Worm (Caenorhabditis elegans) whole organism, L3 larva: ENCODE measurements around the gene mdt-15.

Experiments used
- eor-1 ChIP-seq, 2 experiments: fragments of 150-350 bp; optimal IDR thresholded peaks; 2 replicates each; lab custom pipeline; 2014 to 2018; ENCODE audit warnings: missing biosample characterization in 2 of 2, missing genetic modification characterization in 2 of 2
- fkh-10 ChIP-seq: sonication (generic microtip); optimal IDR thresholded peaks from 2 replicates; lab custom pipeline; 2017; ENCODE audit warnings: missing biosample characterization, missing genetic modification reagents, missing genetic modification characterization
- fos-1 ChIP-seq: fragments of 150-350 bp; optimal IDR thresholded peaks from 2 replicates; lab custom pipeline; 2014; ENCODE audit warnings: missing biosample characterization, missing genetic modification characterization
- lin-39 ChIP-seq: fragments of 150-350 bp; optimal IDR thresholded peaks from 2 replicates; lab custom pipeline; 2018; ENCODE audit warnings: missing biosample characterization, missing genetic modification reagents, missing genetic modification characterization
- nfya-1 ChIP-seq: sonication (generic microtip); optimal IDR thresholded peaks from 2 replicates; lab custom pipeline; 2017; ENCODE audit warnings: missing genetic modification characterization, mild to moderate bottlenecking, missing compliant biosample characterization, antibody characterized with exemption, moderate library complexity; ENCODE audit not compliant: insufficient read depth
- nhr-12 ChIP-seq: fragments of 150-350 bp; optimal IDR thresholded peaks from 2 replicates; lab custom pipeline; 2014; ENCODE audit warnings: missing biosample characterization, missing genetic modification characterization
- nhr-23 ChIP-seq: fragments of 150-350 bp; optimal IDR thresholded peaks from 2 replicates; lab custom pipeline; 2014; ENCODE audit warnings: missing biosample characterization, missing genetic modification reagents, missing genetic modification characterization
- snpc-4 ChIP-seq: fragments of 150-350 bp; optimal IDR thresholded peaks from 2 replicates; lab custom pipeline; 2014; ENCODE audit warnings: missing biosample characterization, missing genetic modification characterization
- unc-39 ChIP-seq: sonication (generic microtip); optimal IDR thresholded peaks from 4 replicates; lab custom pipeline; 2017; ENCODE audit warnings: missing biosample characterization, missing genetic modification characterization
- unc-62 ChIP-seq: fragments of 150-350 bp; sonication (generic microtip); optimal IDR thresholded peaks from 4 replicates; lab custom pipeline; 2014; ENCODE audit warnings: missing biosample characterization, missing genetic modification reagents, missing genetic modification characterization
- ztf-11 ChIP-seq: fragments of 150-350 bp; optimal IDR thresholded peaks from 2 replicates; lab custom pipeline; 2014; ENCODE audit warnings: missing biosample characterization, missing genetic modification characterization

DNA sequence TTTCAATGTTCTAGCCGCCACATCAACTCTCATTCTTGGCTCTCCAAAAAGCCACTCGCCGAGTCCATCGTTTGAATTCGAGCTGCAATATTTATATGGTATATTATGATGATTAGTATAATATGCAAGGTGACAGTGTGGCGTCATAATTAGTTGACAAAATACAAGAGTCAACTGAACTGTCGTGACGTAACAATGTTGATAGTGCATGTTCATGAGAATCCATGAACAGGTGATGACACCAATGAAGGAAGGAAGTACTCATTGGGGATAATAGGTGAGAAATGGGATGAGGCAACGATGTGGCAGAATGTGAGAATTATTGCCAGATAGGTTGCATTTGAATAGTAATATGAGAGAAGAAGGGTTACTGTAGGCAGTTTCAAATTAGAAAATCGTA is 38.6 kb downstream of the mdt-15 start:
- TF ChIP-seq nhr-12 (tag; lab: Kevin White, UChicago): no peak
- no peak for TF ChIP-seq eor-1 (tag; optimal IDR thresholded peaks at IDR 0.05; lab: Kevin White, UChicago)
- TF ChIP-seq nhr-23 (tag; lab: Kevin White, UChicago): no peak
- TF ChIP-seq ztf-11: no peak
- no peak for TF ChIP-seq nfya-1 (tag; lab: Kevin White, UChicago)
- no peak for TF ChIP-seq unc-39 (tag; lab: Kevin White, UChicago)
- no peak for TF ChIP-seq fkh-10
- TF ChIP-seq fos-1 (tag; lab: Kevin White, UChicago): no peak
- no peak for TF ChIP-seq unc-62
- TF ChIP-seq snpc-4: no peak
- TF ChIP-seq lin-39 (tag; lab: Kevin White, UChicago): no peak
